Worm (Caenorhabditis elegans): ENCODE measurements around the gene M01F1.9.
A peak's percentile ranks its signal among the peaks of the same experiment; 100 is the strongest.

M01F1.9 gene

ce11 chrIII:3499850-3500249 is 993 bp upstream of the M01F1.9 start:
- TF ChIP-seq tra-4 (tag; optimal IDR thresholded peaks at IDR 0.05) = peak; percentile 97
- TF ChIP-seq ceh-36 (tag; optimal IDR thresholded peaks at IDR 0.05) = peak; percentile 87
- peak; percentile 93 for TF ChIP-seq tbx-37 (GFP tag; conservative IDR thresholded peaks at IDR 0.05)
- TF ChIP-seq ets-7 (tag; optimal IDR thresholded peaks at IDR 0.05) = peak; percentile 99
- peak; percentile 94 for TF ChIP-seq hnd-1 (tag; optimal IDR thresholded peaks at IDR 0.05)
- TF ChIP-seq pes-1 (GFP tag; IDR thresholded peaks at IDR 0.05) = peak; percentile 97
- peak; percentile 80 for TF ChIP-seq hmbx-1 (tag; optimal IDR thresholded peaks at IDR 0.05)
- no peak for TF ChIP-seq ama-1 (optimal IDR thresholded peaks at IDR 0.05)
- TF ChIP-seq hmg-4 (GFP tag; optimal IDR thresholded peaks at IDR 0.05) = peak; percentile 97
- peak; percentile 78 for TF ChIP-seq flt-1 (GFP tag; IDR thresholded peaks at IDR 0.05)
- peak; percentile 94 for TF ChIP-seq sea-1 (GFP tag; conservative IDR thresholded peaks at IDR 0.05)
- TF ChIP-seq B0310.2 (tag; optimal IDR thresholded peaks at IDR 0.05) = peak; percentile 97
- peak; percentile 81 for TF ChIP-seq scrt-1 (GFP tag; IDR thresholded peaks at IDR 0.05)
- TF ChIP-seq ceh-13 (GFP tag; optimal IDR thresholded peaks at IDR 0.05) = peak; percentile 96
- peak; percentile 93 for TF ChIP-seq tbx-11 (GFP tag; IDR thresholded peaks at IDR 0.05)
- TF ChIP-seq F13C5.2 (tag; optimal IDR thresholded peaks at IDR 0.05) = peak; percentile 88
- peak; percentile 98 for TF ChIP-seq aly-1 (tag; optimal IDR thresholded peaks at IDR 0.05)

ce11 chrIII:3493138-3493537 is 5.7 kb downstream of the M01F1.9 start, which contains the start of gene gly-14:
Gene gly-14, minus strand, starts transcription at chrIII:3493238.
- TF ChIP-seq F13C5.2 (tag; optimal IDR thresholded peaks at IDR 0.05) (no peak), ceh-36 (tag; optimal IDR thresholded peaks at IDR 0.05) (no peak), hmbx-1 (tag; optimal IDR thresholded peaks at IDR 0.05) (no peak), sea-1 (GFP tag; conservative IDR thresholded peaks at IDR 0.05) (no peak), flt-1 (GFP tag; IDR thresholded peaks at IDR 0.05) (no peak), B0310.2 (tag; optimal IDR thresholded peaks at IDR 0.05) (no peak), tbx-37 (GFP tag; conservative IDR thresholded peaks at IDR 0.05) (no peak), scrt-1 (GFP tag; IDR thresholded peaks at IDR 0.05) (no peak), tra-4 (tag; optimal IDR thresholded peaks at IDR 0.05) (no peak), ama-1 (optimal IDR thresholded peaks at IDR 0.05) (no peak), pes-1 (GFP tag; IDR thresholded peaks at IDR 0.05) (no peak), ceh-13 (GFP tag; optimal IDR thresholded peaks at IDR 0.05) (no peak), tbx-11 (GFP tag; IDR thresholded peaks at IDR 0.05) (no peak), hnd-1 (tag; optimal IDR thresholded peaks at IDR 0.05) (no peak), ets-7 (tag; optimal IDR thresholded peaks at IDR 0.05) (no peak), hmg-4 (GFP tag; optimal IDR thresholded peaks at IDR 0.05) (no peak), aly-1 (tag; optimal IDR thresholded peaks at IDR 0.05) (no peak)

ce11 chrIII:3488224-3488623 is 10.6 kb downstream of the M01F1.9 start, which contains the start of gene C34C12.7:
Gene C34C12.7, minus strand, starts transcription at chrIII:3488341.
- TF ChIP-seq hnd-1 (tag; optimal IDR thresholded peaks at IDR 0.05) = no peak
- no peak for TF ChIP-seq B0310.2 (tag; optimal IDR thresholded peaks at IDR 0.05)
- no peak for TF ChIP-seq tra-4 (tag; optimal IDR thresholded peaks at IDR 0.05)

- TF ChIP-seq aly-1 (tag; optimal IDR thresholded peaks at IDR 0.05) = no peak
- no peak for TF ChIP-seq hnd-1 (tag; optimal IDR thresholded peaks at IDR 0.05)
- no peak for TF ChIP-seq ama-1 (optimal IDR thresholded peaks at IDR 0.05)
- TF ChIP-seq scrt-1 (GFP tag; IDR thresholded peaks at IDR 0.05) = no peak
- no peak for TF ChIP-seq F13C5.2 (tag; optimal IDR thresholded peaks at IDR 0.05)
- no peak for TF ChIP-seq hmg-4 (GFP tag; optimal IDR thresholded peaks at IDR 0.05)
- TF ChIP-seq hmbx-1 (tag; optimal IDR thresholded peaks at IDR 0.05) = no peak
These were observed 11.7 kb downstream of the M01F1.9 start for ce11 chrIII:3487133-3487532.

ce11 chrIII:3486055-3486454 is 12.8 kb downstream of the M01F1.9 start:
- no peak for TF ChIP-seq hmbx-1 (tag; optimal IDR thresholded peaks at IDR 0.05)
- no peak for TF ChIP-seq tbx-37 (GFP tag; conservative IDR thresholded peaks at IDR 0.05)
- no peak for TF ChIP-seq tbx-11 (GFP tag; IDR thresholded peaks at IDR 0.05)
- TF ChIP-seq pes-1 (GFP tag; IDR thresholded peaks at IDR 0.05) = no peak
- no peak for TF ChIP-seq B0310.2 (tag; optimal IDR thresholded peaks at IDR 0.05)
- no peak for TF ChIP-seq F13C5.2 (tag; optimal IDR thresholded peaks at IDR 0.05)
- no peak for TF ChIP-seq tra-4 (tag; optimal IDR thresholded peaks at IDR 0.05)
- no peak for TF ChIP-seq ets-7 (tag; optimal IDR thresholded peaks at IDR 0.05)
- TF ChIP-seq ceh-36 (tag; optimal IDR thresholded peaks at IDR 0.05) = no peak
- TF ChIP-seq hmg-4 (GFP tag; optimal IDR thresholded peaks at IDR 0.05) = no peak
- TF ChIP-seq aly-1 (tag; optimal IDR thresholded peaks at IDR 0.05) = no peak
- TF ChIP-seq hnd-1 (tag; optimal IDR thresholded peaks at IDR 0.05) = no peak
- no peak for TF ChIP-seq sea-1 (GFP tag; conservative IDR thresholded peaks at IDR 0.05)
- no peak for TF ChIP-seq flt-1 (GFP tag; IDR thresholded peaks at IDR 0.05)

- no peak for TF ChIP-seq sea-1 (GFP tag; conservative IDR thresholded peaks at IDR 0.05)
- no peak for TF ChIP-seq B0310.2 (tag; optimal IDR thresholded peaks at IDR 0.05)
- no peak for TF ChIP-seq tbx-11 (GFP tag; IDR thresholded peaks at IDR 0.05)
- no peak for TF ChIP-seq hnd-1 (tag; optimal IDR thresholded peaks at IDR 0.05)
- TF ChIP-seq F13C5.2 (tag; optimal IDR thresholded peaks at IDR 0.05) = no peak
These were observed 13.9 kb downstream of the M01F1.9 start for ce11 chrIII:3484995-3485394.

- TF ChIP-seq ama-1 (optimal IDR thresholded peaks at IDR 0.05) (no peak), ceh-13 (GFP tag; optimal IDR thresholded peaks at IDR 0.05) (no peak), hmbx-1 (tag; optimal IDR thresholded peaks at IDR 0.05) (no peak), scrt-1 (GFP tag; IDR thresholded peaks at IDR 0.05) (no peak), tra-4 (tag; optimal IDR thresholded peaks at IDR 0.05) (no peak), pes-1 (GFP tag; IDR thresholded peaks at IDR 0.05) (no peak), aly-1 (tag; optimal IDR thresholded peaks at IDR 0.05) (no peak), F13C5.2 (tag; optimal IDR thresholded peaks at IDR 0.05) (no peak), B0310.2 (tag; optimal IDR thresholded peaks at IDR 0.05) (no peak), ets-7 (tag; optimal IDR thresholded peaks at IDR 0.05) (no peak), tbx-11 (GFP tag; IDR thresholded peaks at IDR 0.05) (no peak), tbx-37 (GFP tag; conservative IDR thresholded peaks at IDR 0.05) (no peak), hmg-4 (GFP tag; optimal IDR thresholded peaks at IDR 0.05) (no peak), flt-1 (GFP tag; IDR thresholded peaks at IDR 0.05) (no peak)
These were observed 16.6 kb downstream of the M01F1.9 start, which contains the start of gene C34C12.6 for ce11 chrIII:3482291-3482690. Gene C34C12.6, plus strand, starts transcription at chrIII:3482591.

ce11 chrIII:3480950-3481349 is 17.9 kb downstream of the M01F1.9 start:
- TF ChIP-seq scrt-1 (GFP tag; IDR thresholded peaks at IDR 0.05) (no peak), ceh-13 (GFP tag; optimal IDR thresholded peaks at IDR 0.05) (no peak), aly-1 (tag; optimal IDR thresholded peaks at IDR 0.05) (no peak)
